Worm (Caenorhabditis elegans): Measurements from ENCODE around the gene C05C10.7.

DNA sequence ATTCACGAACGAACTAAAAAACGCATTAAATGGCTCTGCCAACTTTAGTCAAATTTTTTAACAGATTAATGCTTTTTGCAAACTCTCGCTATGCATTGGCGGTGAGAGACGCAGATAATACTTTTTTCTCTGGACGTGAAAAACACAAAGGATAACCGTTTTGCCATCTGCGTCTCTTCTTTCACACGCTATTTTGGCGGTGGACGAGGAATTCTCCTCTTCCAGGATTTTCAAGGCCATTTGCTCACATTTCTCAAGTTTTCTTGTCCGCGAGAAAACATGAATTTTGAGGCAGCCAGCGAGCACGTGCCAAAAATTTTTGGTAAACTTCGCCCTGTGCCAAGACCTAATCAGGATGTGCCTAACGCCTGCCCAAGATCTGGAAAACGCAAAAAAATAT, 7.8 kb downstream of the C05C10.7 start:
- TF ChIP-seq hmg-4 (GFP tag; optimal IDR thresholded peaks at IDR 0.05) = no peak
- TF ChIP-seq ama-1 (optimal IDR thresholded peaks at IDR 0.05) = peak; percentile 21
- no peak for TF ChIP-seq hmbx-1 (tag; optimal IDR thresholded peaks at IDR 0.05)
- no peak for TF ChIP-seq ceh-36 (tag; optimal IDR thresholded peaks at IDR 0.05)
- no peak for TF ChIP-seq ets-7 (tag; optimal IDR thresholded peaks at IDR 0.05)
- no peak for TF ChIP-seq ceh-13 (GFP tag; optimal IDR thresholded peaks at IDR 0.05)
- TF ChIP-seq pes-1 (GFP tag; IDR thresholded peaks at IDR 0.05) = no peak
- TF ChIP-seq flt-1 (GFP tag; IDR thresholded peaks at IDR 0.05) = no peak
- TF ChIP-seq hnd-1 (tag; optimal IDR thresholded peaks at IDR 0.05) = no peak
- TF ChIP-seq scrt-1 (GFP tag; IDR thresholded peaks at IDR 0.05) = no peak
- no peak for TF ChIP-seq aly-1 (tag; optimal IDR thresholded peaks at IDR 0.05)

Data from whole organism, early embryonic.